Worm (Caenorhabditis elegans): ENCODE results near the gene Y116A8A.4.

DNA sequence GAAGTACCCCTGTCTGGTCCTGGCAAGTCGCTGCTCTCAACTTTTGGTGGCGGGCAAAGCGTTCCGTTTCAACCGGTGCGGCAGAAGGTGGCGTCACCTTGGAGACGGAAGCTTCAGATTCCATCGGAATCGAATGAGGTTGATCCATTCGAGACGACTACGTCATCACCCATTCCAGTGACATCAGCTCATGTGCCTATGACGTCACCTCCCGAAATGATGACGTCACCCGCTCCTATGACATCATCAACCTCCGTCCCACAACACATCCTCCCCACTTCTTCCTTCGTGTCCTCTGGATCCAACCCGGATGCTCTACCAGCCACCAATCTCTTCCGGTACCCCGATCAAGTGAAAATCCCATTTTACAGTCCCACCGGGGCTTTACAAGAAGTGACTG, 45.7 kb upstream of the Y116A8A.4 start:
- TF ChIP-seq pros-1 (tag; optimal IDR thresholded peaks at IDR 0.05), result no peak
- no peak for TF ChIP-seq F13H6.1 (tag; optimal IDR thresholded peaks at IDR 0.05)
- TF ChIP-seq nhr-11 (tag; optimal IDR thresholded peaks at IDR 0.05), result no peak
- no peak for TF ChIP-seq sdc-2 (tag; optimal IDR thresholded peaks at IDR 0.05)

Data from whole organism, late embryonic.